Fruit fly (Drosophila melanogaster): ENCODE results near the gene CG32727.

DNA sequence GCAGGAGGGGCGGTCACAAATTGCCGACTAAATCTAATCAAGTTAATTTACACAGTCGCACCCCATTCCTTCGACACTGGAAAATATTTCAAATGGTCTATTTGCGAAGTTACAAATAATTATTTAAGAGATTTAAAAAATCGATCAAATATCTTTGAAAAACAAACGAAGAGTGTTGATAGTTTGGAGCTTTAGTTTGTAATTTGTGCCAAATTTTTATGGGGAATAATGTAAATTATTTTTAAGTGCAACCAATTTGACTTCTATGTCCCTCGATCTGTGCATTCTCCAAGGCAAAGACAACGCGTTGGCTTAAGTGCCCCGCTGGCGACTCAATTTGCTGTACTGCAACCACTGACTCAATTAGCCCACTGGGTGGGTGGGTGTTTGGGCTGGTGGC is 10.9 kb downstream of the CG32727 start:
- TF ChIP-seq Hr78 (GFP tag; optimal IDR thresholded peaks at IDR 0.05) (no peak), HmgD (GFP tag; optimal IDR thresholded peaks at IDR 0.05) (no peak), exex (tag; optimal IDR thresholded peaks at IDR 0.05) (no peak), TFAM (GFP tag; optimal IDR thresholded peaks at IDR 0.05) (no peak), nau (GFP tag; optimal IDR thresholded peaks at IDR 0.05) (no peak), CG12391 (tag; optimal IDR thresholded peaks at IDR 0.05) (no peak), prd (optimal IDR thresholded peaks at IDR 0.05) (no peak), prd (GFP tag; IDR thresholded peaks at IDR 0.05) (no peak), CG11093 (GFP tag; IDR thresholded peaks at IDR 0.05) (no peak), CkIIα-i1 (GFP tag; IDR thresholded peaks at IDR 0.05) (no peak), Bdp1 (GFP tag; optimal IDR thresholded peaks at IDR 0.05) (no peak)

Measured in whole organism, embryonic.